Fruit fly (Drosophila melanogaster): ENCODE measurements around the gene bin.

- TF ChIP-seq CTCF (optimal IDR thresholded peaks at IDR 0.05) (peak; percentile 81 to 86), CG8478 (optimal IDR thresholded peaks at IDR 0.05) (no peak)
These were observed 4.9 kb downstream of the bin start for dm6 chr3L:6995364-6995749.

All from S2 (cell line).